Worm (Caenorhabditis elegans) whole organism, midembryonic: ENCODE data around the gene Y45F3A.4.

Source experiments
- flt-1 ChIP-seq: fragments of 200-800 bp; sonication (Bioruptor generic); IDR thresholded peaks from 2 replicates; pipeline ENCODE4 v1.3.6; 2022; ENCODE audit warnings: missing genetic modification characterization, missing compliant biosample characterization
- ref-1 ChIP-seq: fragments of 200-800 bp; sonication (Bioruptor generic); conservative IDR thresholded peaks from 2 replicates; pipeline ENCODE4 v1.3.6; 2022; ENCODE audit warnings: missing genetic modification reagents, missing genetic modification characterization, missing compliant biosample characterization

DNA sequence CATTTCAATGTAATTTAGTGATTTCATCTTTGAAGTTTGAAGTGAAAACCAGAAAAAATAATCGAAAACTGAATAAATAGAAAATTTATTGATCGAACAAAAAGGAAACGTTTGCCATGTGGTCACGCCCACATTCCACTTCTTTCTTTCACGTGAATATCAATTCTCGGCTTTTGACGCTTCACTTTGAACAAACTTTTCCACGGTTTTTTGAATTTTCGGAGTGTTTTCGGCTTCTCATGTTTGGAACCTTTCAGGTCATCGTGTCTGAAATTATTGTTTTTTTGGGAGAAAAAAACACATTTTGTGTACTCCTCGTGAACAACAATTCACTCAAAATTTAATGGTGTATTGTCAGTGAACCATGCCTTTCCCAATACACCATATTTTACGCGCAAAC is 22.3 kb downstream of the Y45F3A.4 start, which contains the start of gene T21C12.8:
- TF ChIP-seq flt-1 (GFP tag; lab: Robert Waterston, UW) (no peak), ref-1 (GFP tag; lab: Robert Waterston, UW) (no peak)
